Worm (Caenorhabditis elegans): Measurements from ENCODE around the gene R05H10.7.
A peak's percentile ranks its signal among the peaks of the same experiment; 100 is the strongest.

Gene R05H10.7

ce11 chrII:14825413-14825812 is 29.9 kb upstream of the R05H10.7 start:
- TF ChIP-seq mep-1 (tag; optimal IDR thresholded peaks at IDR 0.05): peak; percentile 15
- TF ChIP-seq lin-39 (tag; optimal IDR thresholded peaks at IDR 0.05): no peak
- TF ChIP-seq lin-35 (GFP tag; optimal IDR thresholded peaks at IDR 0.05): no peak
- TF ChIP-seq skn-1 (tag; optimal IDR thresholded peaks at IDR 0.05): peak; percentile 15
- peak; percentile 4 for TF ChIP-seq unc-130 (tag; optimal IDR thresholded peaks at IDR 0.05)
- TF ChIP-seq snu-23 (GFP tag; optimal IDR thresholded peaks at IDR 0.05): peak; percentile 20
- no peak for TF ChIP-seq sup-37 (GFP tag; optimal IDR thresholded peaks at IDR 0.05)
- TF ChIP-seq sptf-1 (tag; optimal IDR thresholded peaks at IDR 0.05): no peak
- TF ChIP-seq nhr-47 (tag; optimal IDR thresholded peaks at IDR 0.05): no peak
- peak; percentile 57 for TF ChIP-seq rnt-1 (tag; optimal IDR thresholded peaks at IDR 0.05)
- TF ChIP-seq nhr-20 (tag; optimal IDR thresholded peaks at IDR 0.05): peak; percentile 2
- TF ChIP-seq lin-14 (GFP tag; optimal IDR thresholded peaks at IDR 0.05): peak; percentile 6
- no peak for TF ChIP-seq zip-4 (GFP tag; optimal IDR thresholded peaks at IDR 0.05)
- no peak for TF ChIP-seq ceh-63 (GFP tag; optimal IDR thresholded peaks at IDR 0.05)
- peak in 1 of 6 experiments; percentile 11 for TF ChIP-seq elt-3 (tag; optimal IDR thresholded peaks at IDR 0.05)
- peak; percentile 38 for TF ChIP-seq nhr-71 (tag; optimal IDR thresholded peaks at IDR 0.05)
- TF ChIP-seq hlh-4 (tag; optimal IDR thresholded peaks at IDR 0.05): no peak
- TF ChIP-seq lir-3 (tag; optimal IDR thresholded peaks at IDR 0.05; ENCODE audit: poor library complexity): no peak
- TF ChIP-seq efl-1 (optimal IDR thresholded peaks at IDR 0.05): no peak
- peak in 1 of 2 experiments; percentile 19 for TF ChIP-seq efl-1 (GFP tag; optimal IDR thresholded peaks at IDR 0.05 in 1 of 2)
- TF ChIP-seq blmp-1 (tag; optimal IDR thresholded peaks at IDR 0.05): peak; percentile 64
- peak; percentile 30; the same call in 1 of the 2 replicates for TF ChIP-seq nhr-19 (GFP tag; conservative IDR thresholded peaks at IDR 0.05)
- TF ChIP-seq dpl-1 (GFP tag; optimal IDR thresholded peaks at IDR 0.05): peak in 1 of 3 experiments; percentile 6
- TF ChIP-seq fos-1 (tag; optimal IDR thresholded peaks at IDR 0.05): no peak
- TF ChIP-seq Y116A8C.19 (tag; optimal IDR thresholded peaks at IDR 0.05; ENCODE audit: borderline replicate concordance): no peak

ce11 chrII:14832055-14832454 is 23.3 kb upstream of the R05H10.7 start:
- peak; percentile 28 for TF ChIP-seq sox-4 (tag; optimal IDR thresholded peaks at IDR 0.05)
- peak; percentile 6 for TF ChIP-seq pax-3 (tag; optimal IDR thresholded peaks at IDR 0.05)
- TF ChIP-seq lin-35 (GFP tag; optimal IDR thresholded peaks at IDR 0.05): no peak
- TF ChIP-seq nhr-71 (tag; optimal IDR thresholded peaks at IDR 0.05): peak; percentile 12
- no peak for TF ChIP-seq ama-1 (optimal IDR thresholded peaks at IDR 0.05)
- peak; percentile 36 for TF ChIP-seq nhr-47 (tag; optimal IDR thresholded peaks at IDR 0.05)
- TF ChIP-seq dsc-1 (tag; optimal IDR thresholded peaks at IDR 0.05): peak; percentile 94
- no peak for TF ChIP-seq grh-1 (GFP tag; IDR thresholded peaks at IDR 0.05)
- peak; percentile 29 for TF ChIP-seq fkh-4 (tag; optimal IDR thresholded peaks at IDR 0.05; ENCODE audit: borderline replicate concordance)
- peak; percentile 42 for TF ChIP-seq egl-13 (tag; optimal IDR thresholded peaks at IDR 0.05)
- TF ChIP-seq fos-1 (tag; optimal IDR thresholded peaks at IDR 0.05): no peak

- TF ChIP-seq egl-13 (tag; optimal IDR thresholded peaks at IDR 0.05): no peak
- no peak for TF ChIP-seq lin-15B (tag; optimal IDR thresholded peaks at IDR 0.05)
- no peak for TF ChIP-seq skn-1 (tag; optimal IDR thresholded peaks at IDR 0.05)
- no peak for TF ChIP-seq elt-2 (tag; optimal IDR thresholded peaks at IDR 0.05)
- TF ChIP-seq snpc-4 (tag; optimal IDR thresholded peaks at IDR 0.05): peak; percentile 9
- TF ChIP-seq nhr-71 (tag; optimal IDR thresholded peaks at IDR 0.05): peak; percentile 38
- TF ChIP-seq irx-1 (tag; optimal IDR thresholded peaks at IDR 0.05): no peak
- TF ChIP-seq nhr-12 (tag; optimal IDR thresholded peaks at IDR 0.05): no peak
- TF ChIP-seq unc-86 (tag; optimal IDR thresholded peaks at IDR 0.05): no peak
- no peak for TF ChIP-seq F16B12.6 (tag; optimal IDR thresholded peaks at IDR 0.05)
- no peak for TF ChIP-seq mab-9 (GFP tag; IDR thresholded peaks at IDR 0.05)
- TF ChIP-seq egl-27 (tag; optimal IDR thresholded peaks at IDR 0.05): no peak
- no peak for TF ChIP-seq aha-1 (tag; optimal IDR thresholded peaks at IDR 0.05)
- no peak for TF ChIP-seq fkh-4 (tag; optimal IDR thresholded peaks at IDR 0.05; ENCODE audit: borderline replicate concordance)
- TF ChIP-seq tbx-2 (tag; optimal IDR thresholded peaks at IDR 0.05): peak; percentile 24
- TF ChIP-seq dsc-1 (tag; optimal IDR thresholded peaks at IDR 0.05): no peak
- no peak for TF ChIP-seq hpl-2 (GFP tag; optimal IDR thresholded peaks at IDR 0.05)
- no peak for TF ChIP-seq ets-5 (GFP tag; IDR thresholded peaks at IDR 0.05)
- no peak for TF ChIP-seq fkh-8 (tag; optimal IDR thresholded peaks at IDR 0.05)
- no peak for TF ChIP-seq nhr-77 (tag; optimal IDR thresholded peaks at IDR 0.05)
- TF ChIP-seq unc-130 (tag; optimal IDR thresholded peaks at IDR 0.05): no peak
- TF ChIP-seq ceh-88 (GFP tag; IDR thresholded peaks at IDR 0.05): no peak
- TF ChIP-seq ceh-63 (GFP tag; optimal IDR thresholded peaks at IDR 0.05): no peak
- no peak for TF ChIP-seq ztf-11 (tag; optimal IDR thresholded peaks at IDR 0.05)
- TF ChIP-seq lin-39 (tag; optimal IDR thresholded peaks at IDR 0.05): no peak
These were observed 16.6 kb upstream of the R05H10.7 start for ce11 chrII:14838596-14839215.

Data from whole organism, L1 larva.